Fruit fly (Drosophila melanogaster) whole organism, embryonic: ENCODE results near the gene CG6961.

Experiments
- Atf-2 ChIP-seq: fragments of 200-800 bp; sonication (Bioruptor generic); optimal IDR thresholded peaks from 2 replicates; lab custom pipeline; 2016; ENCODE audit warnings: missing biosample characterization, missing genetic modification characterization
- Awh ChIP-seq: fragments of 200-800 bp; sonication (Bioruptor generic); IDR thresholded peaks from 2 replicates; pipeline ENCODE4, ENCODE4 v1.3.6; 2022; ENCODE audit warnings: missing biosample characterization, missing genetic modification characterization
- CG1024 ChIP-seq: fragments of 200-800 bp; sonication (Bioruptor generic); IDR thresholded peaks from 2 replicates; pipeline ENCODE4 v1.3.6; 2022; ENCODE audit warnings: missing biosample characterization, missing genetic modification characterization
- CG10267 ChIP-seq: fragments of 200-800 bp; sonication (Bioruptor generic); optimal IDR thresholded peaks from 2 replicates; lab custom pipeline; 2018; ENCODE audit warnings: missing biosample characterization, mild to moderate bottlenecking, missing genetic modification characterization, moderate library complexity
- CG12659 ChIP-seq: fragments of 200-800 bp; sonication (Bioruptor generic); optimal IDR thresholded peaks from 3 replicates; lab custom pipeline; 2017; ENCODE audit warnings: mild to moderate bottlenecking, missing biosample characterization, missing genetic modification reagents, missing genetic modification characterization
- CG13424 ChIP-seq: fragments of 200-800 bp; sonication (Bioruptor generic); optimal IDR thresholded peaks from 2 replicates; lab custom pipeline; 2019; ENCODE audit warnings: missing biosample characterization, mild to moderate bottlenecking, missing genetic modification characterization, moderate library complexity
- CG13894 ChIP-seq: fragments of 200-800 bp; sonication (Bioruptor generic); optimal IDR thresholded peaks from 3 replicates; lab custom pipeline; 2018; ENCODE audit warnings: missing biosample characterization, mild to moderate bottlenecking, missing genetic modification characterization, moderate library complexity
- CG15073 ChIP-seq: fragments of 200-800 bp; sonication (Bioruptor generic); optimal IDR thresholded peaks from 2 replicates; lab custom pipeline; 2016; ENCODE audit warnings: missing biosample characterization, missing genetic modification characterization
- CG15269 ChIP-seq: fragments of 200-800 bp; sonication (Bioruptor generic); optimal IDR thresholded peaks from 2 replicates; lab custom pipeline; 2018; ENCODE audit warnings: missing biosample characterization, mild to moderate bottlenecking, missing genetic modification characterization, moderate library complexity
- CG17359 ChIP-seq: fragments of 200-800 bp; sonication (Bioruptor generic); optimal IDR thresholded peaks from 3 replicates; lab custom pipeline; 2018; ENCODE audit warnings: missing biosample characterization, mild to moderate bottlenecking, missing genetic modification characterization, moderate library complexity
- CG18011 ChIP-seq: fragments of 200-800 bp; sonication (Bioruptor generic); optimal IDR thresholded peaks from 2 replicates; lab custom pipeline; 2017; ENCODE audit warnings: missing biosample characterization, missing genetic modification characterization, mild to moderate bottlenecking, moderate library complexity, missing genotype
- CG2116 ChIP-seq: fragments of 200-800 bp; sonication (Bioruptor generic); optimal IDR thresholded peaks from 3 replicates; lab custom pipeline; 2018; ENCODE audit warnings: missing biosample characterization, mild to moderate bottlenecking, missing genetic modification characterization
- CG31441 ChIP-seq: fragments of 200-800 bp; sonication (Bioruptor generic); IDR thresholded peaks from 2 replicates; pipeline ENCODE4 v1.3.6; 2022; ENCODE audit warnings: missing biosample characterization, missing genetic modification characterization
- CG34224 ChIP-seq: fragments of 200-800 bp; sonication (Bioruptor generic); IDR thresholded peaks from 3 replicates; pipeline ENCODE4 v1.3.6; 2022; ENCODE audit warnings: missing biosample characterization, missing genetic modification characterization; ENCODE audit not compliant: partially characterized antibody
- CG6689 ChIP-seq: fragments of 200-800 bp; sonication (Bioruptor generic); IDR thresholded peaks from 2 replicates; pipeline ENCODE4 v1.3.6; 2022; ENCODE audit warnings: missing biosample characterization, missing genetic modification characterization
- CG7271 ChIP-seq: fragments of 200-800 bp; sonication (Bioruptor generic); optimal IDR thresholded peaks from 2 replicates; lab custom pipeline; 2018; ENCODE audit warnings: missing biosample characterization, mild to moderate bottlenecking, missing genetic modification characterization, moderate library complexity
- CG7357 ChIP-seq: fragments of 200-800 bp; sonication (Bioruptor generic); IDR thresholded peaks from 3 replicates; pipeline ENCODE4 v1.3.6; 2022; ENCODE audit warnings: missing biosample characterization, missing genetic modification characterization
- CG7786 ChIP-seq: fragments of 200-800 bp; sonication (Bioruptor generic); optimal IDR thresholded peaks from 2 replicates; lab custom pipeline; 2016; ENCODE audit warnings: missing biosample characterization, missing genetic modification characterization
- CG9609 ChIP-seq: fragments of 200-800 bp; sonication (Bioruptor generic); optimal IDR thresholded peaks from 3 replicates; lab custom pipeline; 2016; ENCODE audit warnings: missing biosample characterization, missing genetic modification characterization
- CG9727 ChIP-seq: fragments of 200-800 bp; sonication (Bioruptor generic); optimal IDR thresholded peaks from 3 replicates; lab custom pipeline; 2017; ENCODE audit warnings: missing biosample characterization, mild to moderate bottlenecking, missing genetic modification characterization
- CG9817 ChIP-seq: fragments of 200-800 bp; sonication (Bioruptor generic); optimal IDR thresholded peaks from 2 replicates; lab custom pipeline; 2018; ENCODE audit warnings: missing biosample characterization, mild to moderate bottlenecking, missing genetic modification characterization, moderate library complexity
- CG9932 ChIP-seq: fragments of 200-800 bp; sonication (Bioruptor generic); IDR thresholded peaks from 2 replicates; pipeline ENCODE4 v1.3.6; 2022; ENCODE audit warnings: missing biosample characterization, missing genetic modification characterization
- CHES-1-like ChIP-seq: fragments of 200-800 bp; sonication (Bioruptor generic); optimal IDR thresholded peaks from 2 replicates; lab custom pipeline; 2016; ENCODE audit warnings: missing biosample characterization, missing genetic modification characterization
- Camta ChIP-seq: fragments of 200-800 bp; sonication (Bioruptor generic); optimal IDR thresholded peaks from 2 replicates; lab custom pipeline; 2016; ENCODE audit warnings: missing biosample characterization, missing genetic modification characterization
- Doc2 ChIP-seq: fragments of 200-800 bp; sonication (Bioruptor generic); IDR thresholded peaks from 2 replicates; pipeline ENCODE4 v1.3.6; 2022; ENCODE audit warnings: missing biosample characterization, missing genetic modification characterization
- Drgx ChIP-seq: fragments of 200-800 bp; sonication (Bioruptor generic); IDR thresholded peaks from 2 replicates; pipeline ENCODE4 v1.3.6; 2022; ENCODE audit warnings: missing biosample characterization, missing genetic modification characterization
- ERR ChIP-seq: fragments of 200-800 bp; sonication (Bioruptor generic); optimal IDR thresholded peaks from 2 replicates; lab custom pipeline; 2016; ENCODE audit warnings: missing biosample characterization, missing genetic modification characterization
- Gug ChIP-seq: fragments of 200-800 bp; sonication (Bioruptor generic); IDR thresholded peaks from 4 replicates; pipeline ENCODE4 v1.3.6; 2022; ENCODE audit warnings: missing biosample characterization, missing genetic modification characterization
- HLHmδ ChIP-seq: fragments of 200-800 bp; sonication (Bioruptor generic); optimal IDR thresholded peaks from 2 replicates; lab custom pipeline; 2018; ENCODE audit warnings: missing biosample characterization, mild to moderate bottlenecking, missing genetic modification characterization, moderate library complexity
- Rx ChIP-seq: fragments of 200-800 bp; sonication (Bioruptor generic); IDR thresholded peaks from 2 replicates; pipeline ENCODE4 v1.3.6; 2022; ENCODE audit warnings: missing biosample characterization, missing genetic modification characterization
- Ssrp ChIP-seq: fragments of 200-800 bp; sonication (Bioruptor generic); optimal IDR thresholded peaks from 2 replicates; lab custom pipeline; 2018; ENCODE audit warnings: missing biosample characterization, mild to moderate bottlenecking, missing genetic modification characterization, moderate library complexity
- Stat92E ChIP-seq, 3 experiments: fragments of >200 bp in 2 of 3; fragments of 200-800 bp in 1 of 3; sonication (Bioruptor generic) in 1 of 3; optimal IDR thresholded peaks; 2 replicates each; lab custom pipeline; 2017 to 2019; ENCODE audit warnings: missing biosample characterization in 3 of 3, missing genetic modification characterization in 3 of 3, mild to moderate bottlenecking in 1 of 3, moderate library complexity in 1 of 3
- TFAM ChIP-seq: fragments of 200-800 bp; sonication (Bioruptor generic); optimal IDR thresholded peaks from 2 replicates; lab custom pipeline; 2017; ENCODE audit warnings: missing biosample characterization, missing genetic modification characterization, inconsistent platforms
- ab ChIP-seq: fragments of 200-800 bp; sonication (Bioruptor generic); optimal IDR thresholded peaks from 2 replicates; lab custom pipeline; 2016; ENCODE audit warnings: missing biosample characterization, missing genetic modification characterization
- aop ChIP-seq: fragments of 200-800 bp; sonication (Bioruptor generic); IDR thresholded peaks from 2 replicates; pipeline ENCODE4 v1.3.6; 2022; ENCODE audit warnings: missing biosample characterization, missing genetic modification characterization
- ase ChIP-seq: fragments of 200-800 bp; sonication (Bioruptor generic); IDR thresholded peaks from 3 replicates; pipeline ENCODE4 v1.3.6; 2022; ENCODE audit warnings: missing biosample characterization, missing genetic modification characterization
- cato ChIP-seq: fragments of 200-800 bp; sonication (Bioruptor generic); optimal IDR thresholded peaks from 2 replicates; lab custom pipeline; 2016; ENCODE audit warnings: missing biosample characterization, missing genetic modification characterization, borderline replicate concordance
- chm ChIP-seq: fragments of 200-800 bp; sonication (Bioruptor generic); IDR thresholded peaks from 2 replicates; pipeline ENCODE4 v1.3.6; 2022; ENCODE audit warnings: missing biosample characterization, missing genetic modification characterization
- cwo ChIP-seq: fragments of 200-800 bp; sonication (Bioruptor generic); optimal IDR thresholded peaks from 3 replicates; lab custom pipeline; 2017; ENCODE audit warnings: missing biosample characterization, missing genetic modification characterization, mild to moderate bottlenecking, moderate library complexity, missing genetic modification reagents
- dati ChIP-seq: fragments of 200-800 bp; sonication (Bioruptor generic); IDR thresholded peaks from 2 replicates; pipeline ENCODE4 v1.3.6; 2022; ENCODE audit warnings: missing biosample characterization, missing genetic modification characterization
- dm ChIP-seq: fragments of 200-800 bp; sonication (Bioruptor generic); optimal IDR thresholded peaks from 3 replicates; lab custom pipeline; 2016; ENCODE audit warnings: missing biosample characterization, missing genetic modification characterization
- fd102C ChIP-seq: fragments of 200-800 bp; sonication (Bioruptor generic); optimal IDR thresholded peaks from 2 replicates; lab custom pipeline; 2018; ENCODE audit warnings: missing biosample characterization, mild to moderate bottlenecking, missing genetic modification characterization, moderate library complexity
- gce ChIP-seq: fragments of 200-800 bp; sonication (Bioruptor generic); IDR thresholded peaks from 3 replicates; pipeline ENCODE4 v1.3.6; 2022; ENCODE audit warnings: missing biosample characterization, missing genetic modification characterization
- sd ChIP-seq: fragments of 200-800 bp; sonication (Bioruptor generic); optimal IDR thresholded peaks from 3 replicates; lab custom pipeline; 2018; ENCODE audit warnings: missing biosample characterization, mild to moderate bottlenecking, missing genetic modification characterization, moderate library complexity
- so ChIP-seq: fragments of 200-800 bp; sonication (Bioruptor generic); IDR thresholded peaks from 3 replicates; pipeline ENCODE4 v1.3.6; 2022; ENCODE audit warnings: missing biosample characterization, missing genetic modification characterization
- ssp ChIP-seq: fragments of 200-800 bp; sonication (Bioruptor generic); IDR thresholded peaks from 2 replicates; pipeline ENCODE4 v1.3.6; 2022; ENCODE audit warnings: missing biosample characterization, missing genetic modification characterization
- tap ChIP-seq: fragments of 200-800 bp; optimal IDR thresholded peaks from 3 replicates; lab custom pipeline; 2019; ENCODE audit warnings: missing biosample characterization, mild to moderate bottlenecking, missing genetic modification characterization, moderate library complexity
- vnd ChIP-seq: fragments of 200-800 bp; sonication (Bioruptor generic); IDR thresholded peaks from 3 replicates; pipeline ENCODE4 v1.3.6; 2022; ENCODE audit warnings: missing biosample characterization, missing genetic modification characterization; ENCODE audit not compliant: partially characterized antibody
- wor ChIP-seq: fragments of 200-800 bp; sonication (Bioruptor generic); IDR thresholded peaks from 2 replicates; pipeline ENCODE4 v1.3.6; 2022; ENCODE audit warnings: missing biosample characterization, missing genetic modification characterization

CG6961 gene

dm6 chrX:18789353-18790210 is 1.6 kb upstream of the CG6961 start (continued):
- TF ChIP-seq CG13424 = peak; percentile 69
- no peak for TF ChIP-seq wor
- TF ChIP-seq CG1024 = no peak
- no peak for TF ChIP-seq ase (GFP tag; lab: Robert Waterston, UW)
- peak; percentile 49; the same call in 1 of the 3 replicates for TF ChIP-seq CG7357 (GFP tag; lab: Robert Waterston, UW)
- TF ChIP-seq CG7786 (GFP tag; lab: Kevin White, UChicago) = peak; percentile 59
- TF ChIP-seq gce (GFP tag; lab: Robert Waterston, UW) = no peak
- TF ChIP-seq TFAM (GFP tag; lab: Kevin White, UChicago) = no peak
- TF ChIP-seq tap (tag; lab: Kevin White, UChicago) = no peak
- TF ChIP-seq Camta = peak; percentile 45
- TF ChIP-seq CG15073 (GFP tag; lab: Kevin White, UChicago) = peak; percentile 96
- TF ChIP-seq CG2116 (GFP tag; lab: Kevin White, UChicago) = peak; percentile 22
- no peak for TF ChIP-seq ab (GFP tag; lab: Kevin White, UChicago)
- no peak for TF ChIP-seq Awh
- peak; percentile 70 for TF ChIP-seq CHES-1-like (GFP tag; lab: Kevin White, UChicago)
- peak; percentile 44 for TF ChIP-seq Atf-2 (GFP tag; lab: Kevin White, UChicago)
- TF ChIP-seq dm (GFP tag; lab: Kevin White, UChicago) = peak; percentile 46
- peak; percentile 55 for TF ChIP-seq sd (tag; lab: Kevin White, UChicago)
- TF ChIP-seq Drgx = peak; percentile 14; the same call in 1 of the 2 replicates
- TF ChIP-seq Rx (GFP tag; lab: Robert Waterston, UW) = no peak
- no peak for TF ChIP-seq vnd
- TF ChIP-seq CG15269 (tag; lab: Kevin White, UChicago) = peak; percentile 68
- TF ChIP-seq ssp (GFP tag; lab: Robert Waterston, UW) = no peak
- TF ChIP-seq CG7271 (tag; lab: Kevin White, UChicago) = no peak
- peak; percentile 64; the same call in 1 of the 2 replicates for TF ChIP-seq CG31441
- TF ChIP-seq Ssrp (tag; lab: Kevin White, UChicago) = peak; percentile 22
- peak; percentile 49; the same call in 1 of the 4 replicates for TF ChIP-seq Gug (GFP tag; lab: Robert Waterston, UW)
- TF ChIP-seq Stat92E (GFP tag; optimal IDR thresholded peaks at IDR 0.05; lab: Kevin White, UChicago) = no peak
- TF ChIP-seq CG12659 (GFP tag; lab: Kevin White, UChicago) = peak; percentile 72
- peak; percentile 25 for TF ChIP-seq CG13894 (tag; lab: Kevin White, UChicago)
- TF ChIP-seq CG17359 = peak; percentile 29
- TF ChIP-seq aop (GFP tag; lab: Robert Waterston, UW) = no peak
- TF ChIP-seq cwo (GFP tag; lab: Kevin White, UChicago) = peak; percentile 51
- TF ChIP-seq CG6689 (GFP tag; lab: Robert Waterston, UW) = peak; percentile 48
- TF ChIP-seq CG10267 (tag; lab: Kevin White, UChicago) = peak; percentile 19
- peak; percentile 44 for TF ChIP-seq CG9609 (GFP tag; lab: Kevin White, UChicago)
- peak; percentile 47 for TF ChIP-seq CG9817 (tag; lab: Kevin White, UChicago)
- TF ChIP-seq HLHmδ (GFP tag; lab: Kevin White, UChicago) = no peak
- peak; percentile 56 for TF ChIP-seq CG18011 (GFP tag; lab: Kevin White, UChicago)
- TF ChIP-seq dati (GFP tag; lab: Robert Waterston, UW) = no peak
- TF ChIP-seq CG9727 (GFP tag; lab: Kevin White, UChicago) = peak; percentile 79
- TF ChIP-seq fd102C (GFP tag; lab: Kevin White, UChicago) = no peak
- TF ChIP-seq Doc2 (GFP tag; lab: Robert Waterston, UW) = no peak
- no peak for TF ChIP-seq so (GFP tag; lab: Robert Waterston, UW)
- peak; percentile 50; the same call in 1 of the 2 replicates for TF ChIP-seq CG9932 (GFP tag; lab: Robert Waterston, UW)
- no peak for TF ChIP-seq CG34224 (GFP tag; lab: Robert Waterston, UW)
- peak; percentile 24 for TF ChIP-seq ERR (GFP tag; lab: Kevin White, UChicago)
- TF ChIP-seq cato (GFP tag; lab: Kevin White, UChicago) = peak; percentile 44
- TF ChIP-seq chm (GFP tag; lab: Robert Waterston, UW) = no peak
